Fruit fly (Drosophila melanogaster): ENCODE measurements around the gene Men-b.

dm6 chr3R:27197581-27197980 lies 46.1 kb downstream of the Men-b start:
- TF ChIP-seq Neu2 (GFP tag; optimal IDR thresholded peaks at IDR 0.05; ENCODE audit: borderline replicate concordance) (no peak), CG9215 (GFP tag; IDR thresholded peaks at IDR 0.05) (no peak), ttk (GFP tag; IDR thresholded peaks at IDR 0.05) (no peak), CG7556 (GFP tag; optimal IDR thresholded peaks at IDR 0.05) (no peak), ERR (GFP tag; optimal IDR thresholded peaks at IDR 0.05) (no peak), maf-S (GFP tag; optimal IDR thresholded peaks at IDR 0.05) (no peak)

All from whole organism, embryonic.